Fruit fly (Drosophila melanogaster) Kc167 (cell line): Measurements from ENCODE around the gene CG46511.
"Not testable (repeated sequence)": the region's sequence is repeated elsewhere in the genome, so short reads cannot be mapped to it uniquely, and the experiment has no call there.

Source experiments
- Myc ChIP-seq: fragments of >200 bp; optimal IDR thresholded peaks from 2 replicates; lab custom pipeline; 2017; ENCODE audit warnings: missing external identifiers
- Sin3A ChIP-seq: fragments of >200 bp; optimal IDR thresholded peaks from 2 replicates; lab custom pipeline; 2018; ENCODE audit warnings: missing external identifiers
- h ChIP-seq: fragments of >200 bp; optimal IDR thresholded peaks from 3 replicates; lab custom pipeline; 2018; ENCODE audit warnings: missing external identifiers
- insv ChIP-seq: fragments of >200 bp; optimal IDR thresholded peaks from 3 replicates; lab custom pipeline; 2018; ENCODE audit warnings: missing external identifiers
- psq ChIP-seq: fragments of >200 bp; optimal IDR thresholded peaks from 2 replicates; lab custom pipeline; 2017; ENCODE audit warnings: missing external identifiers

CG46511 gene

dm6 chrX:22217079-22217478 lies 34.8 kb downstream of the CG46511 start, which contains the start of gene CG46517:
TSS of gene CG46517 (plus strand) at chrX:22217379.
- TF ChIP-seq insv, h, psq (lab: Kevin White, UChicago): not testable (repeated sequence)

dm6 chrX:22226273-22226672 lies 44.0 kb downstream of the CG46511 start, which contains the start of gene CG46518:
TSS of gene CG46518 (plus strand) at chrX:22226573.
- TF ChIP-seq insv (lab: Kevin White, UChicago); Myc; Sin3A (lab: Kevin White, UChicago): not testable (repeated sequence)

- TF ChIP-seq Myc; psq (lab: Kevin White, UChicago); insv (lab: Kevin White, UChicago): not testable (repeated sequence)
Observed at dm6 chrX:22231270-22231669, 49.0 kb downstream of the CG46511 start, which contains the start of gene CG46519. TSS of gene CG46519 (plus strand) at chrX:22231570.
